Worm (Caenorhabditis elegans): ENCODE measurements around the gene F28A12.10.

F28A12.10 gene

ce11 chrV:8594105-8594964 lies 43.2 kb downstream of the F28A12.10 start, which contains the start of gene tag-196:
Gene tag-196, plus strand, starts transcription at chrV:8594914.
- TF ChIP-seq ama-1 (optimal IDR thresholded peaks at IDR 0.05) (no peak), nfya-1 (tag; optimal IDR thresholded peaks at IDR 0.05; ENCODE audit: insufficient read depth) (peak; percentile 24), mml-1 (tag; optimal IDR thresholded peaks at IDR 0.05) (no peak), ceh-9 (tag; optimal IDR thresholded peaks at IDR 0.05) (no peak), egl-5 (tag; optimal IDR thresholded peaks at IDR 0.05) (peak; percentile 48), lin-39 (tag; optimal IDR thresholded peaks at IDR 0.05) (peak; percentile 32)

ce11 chrV:8592691-8593307 lies 44.8 kb downstream of the F28A12.10 start:
- TF ChIP-seq unc-62 (GFP tag; optimal IDR thresholded peaks at IDR 0.05) (peak; percentile 53), nhr-43 (tag; optimal IDR thresholded peaks at IDR 0.05; ENCODE audit: poor library complexity, severe bottlenecking) (no peak), snpc-4 (tag; optimal IDR thresholded peaks at IDR 0.05) (no peak), aly-2 (tag; optimal IDR thresholded peaks at IDR 0.05) (no peak), egl-5 (tag; optimal IDR thresholded peaks at IDR 0.05) (peak; percentile 13), elt-1 (tag; optimal IDR thresholded peaks at IDR 0.05) (peak; percentile 58), lin-15B (tag; optimal IDR thresholded peaks at IDR 0.05) (no peak), ceh-9 (tag; optimal IDR thresholded peaks at IDR 0.05) (no peak), fkh-10 (GFP tag; optimal IDR thresholded peaks at IDR 0.05) (peak; percentile 13)

ce11 chrV:8588079-8588478 lies 49.5 kb downstream of the F28A12.10 start, which contains the start of gene C10B5.3:
Gene C10B5.3, minus strand, starts transcription at chrV:8588179.
- TF ChIP-seq nhr-28 (tag; optimal IDR thresholded peaks at IDR 0.05) (no peak), sea-2 (GFP tag; optimal IDR thresholded peaks at IDR 0.05) (no peak), ztf-4 (tag; optimal IDR thresholded peaks at IDR 0.05) (no peak), tbx-2 (tag; optimal IDR thresholded peaks at IDR 0.05) (no peak), fkh-10 (GFP tag; optimal IDR thresholded peaks at IDR 0.05) (no peak), elt-3 (tag; optimal IDR thresholded peaks at IDR 0.05) (no peak), egl-27 (tag; optimal IDR thresholded peaks at IDR 0.05) (no peak)
